Worm (Caenorhabditis elegans) whole organism, mixed stage, embryonic: ENCODE measurements around the gene pir-2.

Experiments
- pha-4 ChIP-seq: fragments of 150-350 bp; optimal IDR thresholded peaks from 2 replicates; lab custom pipeline; 2018; ENCODE audit warnings: missing biosample characterization, missing genetic modification reagents, missing genetic modification characterization
- unc-39 ChIP-seq: fragments of 150-350 bp; optimal IDR thresholded peaks from 2 replicates; lab custom pipeline; 2014; ENCODE audit warnings: missing biosample characterization, missing genetic modification characterization
- ztf-11 ChIP-seq: fragments of 150-350 bp; optimal IDR thresholded peaks from 2 replicates; lab custom pipeline; 2014; ENCODE audit warnings: missing biosample characterization, missing genetic modification characterization

DNA sequence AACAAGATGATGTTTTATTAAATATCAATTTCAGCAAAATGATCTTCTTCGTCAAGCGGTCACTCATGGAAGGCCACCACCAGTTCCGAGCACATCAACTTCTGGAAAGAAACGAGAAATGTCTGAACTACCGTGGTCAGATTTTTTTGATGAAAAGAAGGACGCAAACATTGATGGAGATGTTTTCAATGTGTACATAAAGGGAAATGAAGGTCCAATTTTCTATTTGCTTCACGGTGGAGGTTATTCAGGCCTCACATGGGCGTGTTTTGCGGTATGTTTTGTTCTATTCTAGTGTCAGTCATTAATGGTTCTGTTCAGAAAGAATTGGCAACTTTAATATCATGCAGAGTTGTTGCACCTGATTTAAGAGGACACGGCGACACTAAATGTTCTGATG lies 22.4 kb upstream of the pir-2 start, which contains the start of gene B0464.6:
- no peak for TF ChIP-seq unc-39 (tag; lab: Kevin White, UChicago)
- TF ChIP-seq pha-4 (tag; lab: Kevin White, UChicago), result no peak
- TF ChIP-seq ztf-11, result no peak
